Worm (Caenorhabditis elegans) whole organism, L1 larva: ENCODE data around the gene henn-1.

Source experiments
- aly-2 ChIP-seq: fragments of 150-350 bp; optimal IDR thresholded peaks from 2 replicates; lab custom pipeline; 2014; ENCODE audit warnings: missing biosample characterization, missing genetic modification characterization
- ama-1 ChIP-seq: fragments of 150-350 bp; optimal IDR thresholded peaks from 2 replicates; lab custom pipeline; 2014
- lin-39 ChIP-seq: fragments of 150-350 bp; optimal IDR thresholded peaks from 2 replicates; lab custom pipeline; 2014; ENCODE audit warnings: missing biosample characterization, missing genetic modification reagents, missing genetic modification characterization
- nhr-28 ChIP-seq: fragments of 150-350 bp; optimal IDR thresholded peaks from 2 replicates; lab custom pipeline; 2014; ENCODE audit warnings: missing biosample characterization, missing genetic modification characterization
- nhr-84 ChIP-seq: sonication (generic microtip); optimal IDR thresholded peaks from 2 replicates; lab custom pipeline; 2017; ENCODE audit warnings: missing biosample characterization, missing genetic modification characterization
- snpc-4 ChIP-seq: fragments of 150-350 bp; optimal IDR thresholded peaks from 2 replicates; lab custom pipeline; 2014; ENCODE audit warnings: missing biosample characterization, missing genetic modification characterization
- unc-30 ChIP-seq: sonication (generic microtip); optimal IDR thresholded peaks from 2 replicates; lab custom pipeline; 2017; ENCODE audit warnings: missing biosample characterization, missing genetic modification characterization

DNA sequence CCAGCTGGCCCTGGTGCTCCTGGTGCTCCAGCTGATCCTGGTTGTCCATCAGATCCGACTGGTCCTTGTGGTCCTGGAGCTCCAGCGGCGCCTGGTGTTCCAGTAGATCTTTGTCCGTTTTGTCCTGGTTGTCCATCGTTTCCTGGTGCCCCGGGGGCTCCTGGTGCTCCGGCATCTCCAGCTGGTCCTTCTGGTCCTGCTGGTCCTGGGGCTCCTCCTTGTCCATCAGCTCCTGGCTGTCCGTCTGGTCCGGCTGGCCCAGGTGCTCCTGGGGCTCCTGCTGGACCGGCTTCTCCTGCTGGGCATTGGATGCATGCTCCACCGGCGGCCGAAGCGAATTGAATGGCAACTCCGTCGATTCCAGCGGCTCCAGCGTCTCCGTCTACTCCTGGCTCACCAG lies 30.1 kb downstream of the henn-1 start:
- no peak for TF ChIP-seq unc-30 (tag; lab: Kevin White, UChicago)
- TF ChIP-seq nhr-84 (tag; lab: Kevin White, UChicago): no peak
- TF ChIP-seq nhr-28: no peak
- TF ChIP-seq snpc-4 (tag; lab: Kevin White, UChicago): no peak
- no peak for TF ChIP-seq lin-39 (tag; lab: Kevin White, UChicago)
- TF ChIP-seq ama-1 (lab: Kevin White, UChicago): no peak
- no peak for TF ChIP-seq aly-2
